Worm (Caenorhabditis elegans): Measurements from ENCODE around the gene T08G5.2.

ce11 chrV:14064422-14064821, 38.3 kb upstream of the T08G5.2 start, which contains the start of gene D1086.21:
- no peak for TF ChIP-seq med-1 (GFP tag; optimal IDR thresholded peaks at IDR 0.05; ENCODE audit: insufficient read depth)
- no peak for TF ChIP-seq T22C8.4 (GFP tag; IDR thresholded peaks at IDR 0.05)
- no peak for TF ChIP-seq ref-1 (GFP tag; conservative IDR thresholded peaks at IDR 0.05)
- TF ChIP-seq ztf-29 (GFP tag; IDR thresholded peaks at IDR 0.05) = no peak
- no peak for TF ChIP-seq klf-2 (GFP tag; conservative IDR thresholded peaks at IDR 0.05)
- TF ChIP-seq tab-1 (GFP tag; IDR thresholded peaks at IDR 0.05) = no peak
- no peak for TF ChIP-seq ztf-23 (GFP tag; IDR thresholded peaks at IDR 0.05)
- no peak for TF ChIP-seq cog-1 (tag; optimal IDR thresholded peaks at IDR 0.05)
